Worm (Caenorhabditis elegans) whole organism, midembryonic: ENCODE measurements around the gene B0563.18.

Experiments used
- cog-1 ChIP-seq: sonication (generic microtip); optimal IDR thresholded peaks from 2 replicates; lab custom pipeline; 2016; ENCODE audit warnings: missing genetic modification characterization, missing compliant biosample characterization
- flt-1 ChIP-seq: fragments of 200-800 bp; sonication (Bioruptor generic); IDR thresholded peaks from 2 replicates; pipeline ENCODE4 v1.3.6; 2022; ENCODE audit warnings: missing genetic modification characterization, missing compliant biosample characterization
- klf-2 ChIP-seq: fragments of 200-800 bp; sonication (Bioruptor generic); conservative IDR thresholded peaks from 2 replicates; pipeline ENCODE4 v1.3.6; 2022; ENCODE audit warnings: missing genetic modification reagents, missing genetic modification characterization, missing compliant biosample characterization
- med-1 ChIP-seq: sonication (generic microtip); optimal IDR thresholded peaks from 2 replicates; lab custom pipeline; 2017; ENCODE audit warnings: missing genetic modification characterization, mild to moderate bottlenecking, missing compliant biosample characterization, antibody characterized with exemption, missing genetic modification reagents; ENCODE audit not compliant: insufficient read depth
- ref-1 ChIP-seq: fragments of 200-800 bp; sonication (Bioruptor generic); conservative IDR thresholded peaks from 2 replicates; pipeline ENCODE4 v1.3.6; 2022; ENCODE audit warnings: missing genetic modification reagents, missing genetic modification characterization, missing compliant biosample characterization
- tab-1 ChIP-seq: fragments of 200-800 bp; sonication (Bioruptor generic); IDR thresholded peaks from 2 replicates; pipeline ENCODE4 v1.3.6; 2022; ENCODE audit warnings: missing genetic modification characterization, missing compliant biosample characterization
- ztf-23 ChIP-seq: fragments of 200-800 bp; sonication (Bioruptor generic); IDR thresholded peaks from 2 replicates; pipeline ENCODE4 v1.3.6; 2022; ENCODE audit warnings: missing genetic modification reagents, missing genetic modification characterization, missing compliant biosample characterization

- TF ChIP-seq klf-2 (GFP tag; lab: Robert Waterston, UW) (no peak), cog-1 (no peak), tab-1 (GFP tag; lab: Robert Waterston, UW) (no peak), med-1 (GFP tag; lab: Kevin White, UChicago) (no peak), ztf-23 (GFP tag; lab: Robert Waterston, UW) (no peak), ref-1 (GFP tag; lab: Robert Waterston, UW) (no peak), flt-1 (no peak)
These were observed 37.7 kb downstream of the B0563.18 start for ce11 chrX:9210086-9210485.
